Fruit fly (Drosophila melanogaster) whole organism, pupa: ENCODE data around the gene CG12502.

ENCODE experiments used
- CG10348 ChIP-seq: fragments of 200-800 bp; sonication (Bioruptor generic); IDR thresholded peaks from 2 replicates; pipeline ENCODE4 v1.3.6; 2022; ENCODE audit warnings: missing biosample characterization, missing genetic modification characterization
- CG12605 ChIP-seq: fragments of 200-800 bp; sonication (Bioruptor generic); IDR thresholded peaks from 2 replicates; pipeline ENCODE4 v1.3.6; 2022; ENCODE audit warnings: missing biosample characterization, missing genetic modification characterization
- CG13204 ChIP-seq: fragments of 200-800 bp; sonication (Bioruptor generic); optimal IDR thresholded peaks from 2 replicates; lab custom pipeline; 2018; ENCODE audit warnings: missing biosample characterization, mild to moderate bottlenecking, missing genetic modification characterization, moderate library complexity
- CG14655 ChIP-seq: fragments of 200-800 bp; sonication (Bioruptor generic); optimal IDR thresholded peaks from 3 replicates; lab custom pipeline; 2017; ENCODE audit warnings: mild to moderate bottlenecking, missing biosample characterization, missing genetic modification reagents, missing genetic modification characterization
- CG15710 ChIP-seq: fragments of 200-800 bp; sonication (Bioruptor generic); optimal IDR thresholded peaks from 2 replicates; lab custom pipeline; 2018; ENCODE audit warnings: missing biosample characterization, mild to moderate bottlenecking, missing genetic modification characterization, moderate library complexity
- CG17806 ChIP-seq: fragments of 200-800 bp; sonication (Bioruptor generic); optimal IDR thresholded peaks from 2 replicates; lab custom pipeline; 2018; ENCODE audit warnings: missing biosample characterization, mild to moderate bottlenecking, missing genetic modification characterization, moderate library complexity
- CG32121 ChIP-seq: fragments of 200-800 bp; sonication (Bioruptor generic); IDR thresholded peaks from 2 replicates; pipeline ENCODE4 v1.3.6; 2022; ENCODE audit warnings: missing biosample characterization, missing genetic modification characterization
- CG34367 ChIP-seq: fragments of 200-800 bp; sonication (Bioruptor generic); optimal IDR thresholded peaks from 2 replicates; lab custom pipeline; 2018; ENCODE audit warnings: missing biosample characterization, mild to moderate bottlenecking, missing genetic modification characterization
- CG4496 ChIP-seq: fragments of 200-800 bp; sonication (Bioruptor generic); IDR thresholded peaks from 3 replicates; pipeline ENCODE4 v1.3.6; 2022; ENCODE audit warnings: missing biosample characterization, missing genetic modification characterization
- CG8159 ChIP-seq: fragments of 200-800 bp; sonication (Bioruptor generic); optimal IDR thresholded peaks from 3 replicates; lab custom pipeline; 2018; ENCODE audit warnings: missing biosample characterization, mild to moderate bottlenecking, missing genetic modification characterization, moderate library complexity
- CG8301 ChIP-seq: fragments of 200-800 bp; sonication (Bioruptor generic); optimal IDR thresholded peaks from 2 replicates; lab custom pipeline; 2018; ENCODE audit warnings: missing biosample characterization, mild to moderate bottlenecking, missing genetic modification characterization
- CG9948 ChIP-seq: fragments of 200-800 bp; sonication (Bioruptor generic); optimal IDR thresholded peaks from 2 replicates; lab custom pipeline; 2018; ENCODE audit warnings: missing biosample characterization, mild to moderate bottlenecking, missing genetic modification characterization, moderate library complexity
- D1 ChIP-seq: fragments of 200-800 bp; sonication (Bioruptor generic); optimal IDR thresholded peaks from 2 replicates; lab custom pipeline; 2018; ENCODE audit warnings: missing biosample characterization, mild to moderate bottlenecking, missing genetic modification characterization, moderate library complexity
- EcR ChIP-seq: fragments of 200-800 bp; sonication (Bioruptor generic); optimal IDR thresholded peaks from 3 replicates; lab custom pipeline; 2019; ENCODE audit warnings: missing biosample characterization, missing genetic modification characterization, mild to moderate bottlenecking, moderate library complexity, missing genetic modification reagents
- Ets98B ChIP-seq: fragments of 200-800 bp; sonication (Bioruptor generic); IDR thresholded peaks from 2 replicates; pipeline ENCODE4 v1.3.6; 2022; ENCODE audit warnings: missing biosample characterization, missing genetic modification characterization
- Pif1A ChIP-seq: fragments of 200-800 bp; sonication (Bioruptor generic); optimal IDR thresholded peaks from 3 replicates; lab custom pipeline; 2016; ENCODE audit warnings: missing biosample characterization, missing genetic modification characterization
- Pif1B ChIP-seq: fragments of 200-800 bp; sonication (Bioruptor generic); optimal IDR thresholded peaks from 3 replicates; lab custom pipeline; 2016; ENCODE audit warnings: missing biosample characterization, missing genetic modification characterization
- Snoo ChIP-seq: fragments of 200-800 bp; sonication (Bioruptor generic); optimal IDR thresholded peaks from 3 replicates; lab custom pipeline; 2017; ENCODE audit warnings: missing biosample characterization, mild to moderate bottlenecking, missing genetic modification characterization, inconsistent platforms
- fd96Ca ChIP-seq: fragments of 200-800 bp; sonication (Bioruptor generic); IDR thresholded peaks from 3 replicates; pipeline ENCODE4 v1.3.6; 2022; ENCODE audit warnings: missing biosample characterization, missing genetic modification characterization
- gl ChIP-seq: fragments of 200-800 bp; sonication (Bioruptor generic); optimal IDR thresholded peaks from 2 replicates; lab custom pipeline; 2018; ENCODE audit warnings: missing biosample characterization, mild to moderate bottlenecking, missing genetic modification characterization
- rn ChIP-seq: fragments of 200-800 bp; sonication (Bioruptor generic); IDR thresholded peaks from 2 replicates; pipeline ENCODE4 v1.3.6; 2022; ENCODE audit warnings: missing biosample characterization, missing genetic modification characterization

Gene CG12502

dm6 chr3L:899304-899703, 34.1 kb downstream of the CG12502 start:
- TF ChIP-seq CG13204 (GFP tag; lab: Kevin White, UChicago) (no peak), CG12605 (GFP tag; lab: Robert Waterston, UW) (no peak), Pif1B (no peak), CG17806 (tag; lab: Kevin White, UChicago) (no peak), gl (tag; lab: Kevin White, UChicago) (no peak), CG34367 (tag; lab: Kevin White, UChicago) (no peak), fd96Ca (GFP tag; lab: Robert Waterston, UW) (no peak), Ets98B (GFP tag; lab: Robert Waterston, UW) (no peak), CG10348 (no peak), EcR (GFP tag; lab: Kevin White, UChicago) (no peak), Pif1A (GFP tag; lab: Kevin White, UChicago) (no peak), CG9948 (tag; lab: Kevin White, UChicago) (no peak), CG8159 (tag; lab: Kevin White, UChicago) (no peak)

- TF ChIP-seq fd96Ca (GFP tag; lab: Robert Waterston, UW) (no peak), CG13204 (GFP tag; lab: Kevin White, UChicago) (no peak), CG34367 (tag; lab: Kevin White, UChicago) (no peak), CG9948 (tag; lab: Kevin White, UChicago) (no peak), gl (tag; lab: Kevin White, UChicago) (no peak), Pif1A (GFP tag; lab: Kevin White, UChicago) (no peak), Ets98B (GFP tag; lab: Robert Waterston, UW) (no peak), Pif1B (no peak), CG8159 (tag; lab: Kevin White, UChicago) (no peak), Snoo (no peak)
Observed at dm6 chr3L:900466-901249, 35.5 kb downstream of the CG12502 start.

DNA sequence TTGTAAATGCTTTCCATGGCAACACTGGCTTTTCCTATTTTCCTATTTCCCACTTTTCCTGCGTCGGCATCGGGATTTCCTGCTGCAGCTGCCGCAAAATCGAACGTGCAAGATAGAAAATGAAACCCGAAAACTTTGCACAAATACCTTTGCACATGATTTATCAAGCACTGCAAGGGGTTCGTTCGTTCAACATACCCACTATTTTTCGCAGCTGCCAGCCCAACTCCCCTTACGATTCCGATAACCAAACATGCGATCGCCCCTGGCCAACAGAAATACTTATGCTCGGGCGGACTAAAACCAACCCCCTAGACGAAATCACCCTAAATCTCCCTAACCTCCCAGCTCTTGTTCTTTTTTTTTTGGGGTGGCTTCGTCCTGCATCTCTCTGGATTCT, 36.2 kb downstream of the CG12502 start:
- TF ChIP-seq CG12605 (GFP tag; lab: Robert Waterston, UW) (no peak), CG14655 (GFP tag; lab: Kevin White, UChicago) (no peak), CG8159 (tag; lab: Kevin White, UChicago) (no peak), fd96Ca (GFP tag; lab: Robert Waterston, UW) (no peak), CG15710 (tag; lab: Kevin White, UChicago) (no peak), CG9948 (tag; lab: Kevin White, UChicago) (no peak), CG13204 (GFP tag; lab: Kevin White, UChicago) (no peak), CG10348 (no peak), D1 (tag; lab: Kevin White, UChicago) (no peak), CG17806 (tag; lab: Kevin White, UChicago) (no peak), CG8301 (tag; lab: Kevin White, UChicago) (no peak)

DNA sequence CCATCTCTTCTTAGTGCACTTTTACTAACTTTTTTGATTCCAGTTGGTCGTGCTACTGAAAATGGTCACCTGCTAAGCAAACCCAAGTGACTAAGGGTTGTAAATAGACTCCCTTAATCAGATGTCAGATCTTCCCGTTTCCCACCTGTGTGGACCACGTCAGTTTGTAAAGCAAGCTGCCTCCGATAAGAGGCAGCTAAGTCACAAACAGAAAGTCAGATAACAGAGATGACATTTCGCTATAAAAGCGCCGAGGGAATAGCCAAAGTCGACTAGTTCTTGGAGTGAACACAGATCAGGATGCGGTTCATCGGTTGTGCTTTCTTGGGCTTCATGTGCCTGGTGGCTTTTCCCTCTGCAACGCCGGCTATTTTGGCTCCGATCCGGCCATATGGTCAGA, 37.4 kb downstream of the CG12502 start, which contains the start of gene mat:
TSS of gene mat (plus strand) at position 301 of the 400 bp plus-strand sequence.
- TF ChIP-seq CG34367 (tag; lab: Kevin White, UChicago) (no peak), Ets98B (GFP tag; lab: Robert Waterston, UW) (no peak), rn (no peak), CG17806 (tag; lab: Kevin White, UChicago) (no peak), Pif1B (no peak), CG15710 (tag; lab: Kevin White, UChicago) (no peak), CG13204 (GFP tag; lab: Kevin White, UChicago) (no peak), CG8159 (tag; lab: Kevin White, UChicago) (no peak)

- TF ChIP-seq CG4496 (GFP tag; lab: Robert Waterston, UW) (no peak), CG8301 (tag; lab: Kevin White, UChicago) (no peak), CG32121 (no peak), CG34367 (tag; lab: Kevin White, UChicago) (no peak), CG12605 (GFP tag; lab: Robert Waterston, UW) (no peak), Pif1B (no peak), CG10348 (no peak), gl (tag; lab: Kevin White, UChicago) (no peak), fd96Ca (GFP tag; lab: Robert Waterston, UW) (no peak), CG15710 (tag; lab: Kevin White, UChicago) (no peak), CG14655 (GFP tag; lab: Kevin White, UChicago) (no peak)
Observed at dm6 chr3L:903900-904299, 38.7 kb downstream of the CG12502 start.

DNA sequence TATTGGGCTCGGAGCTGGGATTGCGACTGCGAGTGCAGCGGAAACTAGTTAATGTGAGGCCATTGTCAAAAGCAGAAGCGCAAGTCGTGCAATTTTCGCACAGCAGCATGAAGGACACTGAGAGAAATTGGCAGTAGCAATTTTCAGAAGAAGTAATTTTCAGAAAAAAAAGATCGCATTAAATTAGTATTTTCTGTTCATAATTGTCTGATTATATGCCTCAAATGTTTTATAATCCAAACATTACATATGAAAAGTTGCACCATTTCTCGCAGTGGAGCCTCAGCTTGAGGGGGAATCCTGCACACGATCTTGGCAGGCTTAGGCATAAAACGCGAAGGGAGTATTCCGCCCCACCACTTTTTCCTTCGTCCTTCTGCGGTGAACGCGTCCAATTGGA, 39.2 kb downstream of the CG12502 start:
- TF ChIP-seq CG8301 (tag; lab: Kevin White, UChicago) (no peak), Pif1A (GFP tag; lab: Kevin White, UChicago) (peak; percentile 4), CG9948 (tag; lab: Kevin White, UChicago) (peak; percentile 36), CG12605 (GFP tag; lab: Robert Waterston, UW) (no peak), gl (tag; lab: Kevin White, UChicago) (no peak), Ets98B (GFP tag; lab: Robert Waterston, UW) (no peak), fd96Ca (GFP tag; lab: Robert Waterston, UW) (no peak), CG13204 (GFP tag; lab: Kevin White, UChicago) (no peak), EcR (GFP tag; lab: Kevin White, UChicago) (no peak), Snoo (peak; percentile 41), CG32121 (no peak), D1 (tag; lab: Kevin White, UChicago) (no peak), CG34367 (tag; lab: Kevin White, UChicago) (peak; percentile 48), CG14655 (GFP tag; lab: Kevin White, UChicago) (peak; percentile 22), CG15710 (tag; lab: Kevin White, UChicago) (peak; percentile 61), CG10348 (no peak), CG8159 (tag; lab: Kevin White, UChicago) (peak; percentile 71), CG17806 (tag; lab: Kevin White, UChicago) (peak; percentile 53)
- TF ChIP-seq, all 21 proteins: peak for 8
